Worm (Caenorhabditis elegans) whole organism, early embryonic: ENCODE data around the gene srw-139.

Source experiments
- ama-1 ChIP-seq: fragments of 150-350 bp; optimal IDR thresholded peaks from 2 replicates; lab custom pipeline; 2014
- tbx-11 ChIP-seq: fragments of 200-800 bp; sonication (Bioruptor generic); IDR thresholded peaks from 2 replicates; pipeline ENCODE4 v1.3.6; 2022; ENCODE audit warnings: missing genetic modification characterization, missing compliant biosample characterization

DNA sequence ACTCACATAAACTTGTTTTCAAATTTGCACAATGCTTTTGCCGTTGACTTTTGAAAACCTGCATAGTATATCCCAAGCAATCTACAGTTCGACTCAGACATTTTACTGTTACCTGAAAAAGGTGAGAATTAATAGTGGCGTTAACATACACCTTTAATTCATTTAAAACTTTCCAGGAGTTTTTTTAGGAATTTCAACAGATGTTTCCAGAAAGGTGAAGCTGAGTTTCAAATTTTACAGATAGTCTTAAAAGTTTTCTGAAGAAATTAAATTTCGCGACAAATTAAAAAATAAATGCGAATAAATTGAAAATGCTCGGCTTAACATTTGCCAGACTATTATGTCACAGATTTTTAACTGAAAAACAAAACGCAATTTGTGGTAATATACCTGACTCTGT lies 14.5 kb upstream of the srw-139 start, which contains the start of gene srw-119:
- TF ChIP-seq tbx-11 (GFP tag; lab: Robert Waterston, UW) (no peak), ama-1 (no peak)
